Worm (Caenorhabditis elegans): ENCODE measurements around the gene F46B6.4.
A peak's percentile ranks its signal among the peaks of the same experiment; 100 is the strongest.

Gene F46B6.4

ce11 chrV:9784215-9784614, 4.9 kb upstream of the F46B6.4 start:
- TF ChIP-seq efl-1 (GFP tag; optimal IDR thresholded peaks at IDR 0.05) (peak; percentile 56), lsl-1 (GFP tag; optimal IDR thresholded peaks at IDR 0.05) (peak; percentile 45), xnd-1 (tag; optimal IDR thresholded peaks at IDR 0.05) (peak; percentile 49), F55B11.4 (tag; optimal IDR thresholded peaks at IDR 0.05; ENCODE audit: borderline replicate concordance, insufficient read depth) (no peak), ceh-91 (GFP tag; IDR thresholded peaks at IDR 0.05) (peak; percentile 50; the same call in 1 of the 2 replicates), dpl-1 (GFP tag; optimal IDR thresholded peaks at IDR 0.05) (peak; percentile 21), F33H1.4 (GFP tag; IDR thresholded peaks at IDR 0.05) (peak; percentile 6; the same call in 1 of the 2 replicates), madf-8 (GFP tag; conservative IDR thresholded peaks at IDR 0.05) (0 out of 2 replicates have a peak, but pooled peaks have one; percentile 21), akir-1 (GFP tag; optimal IDR thresholded peaks at IDR 0.05) (no peak), madf-6 (GFP tag; IDR thresholded peaks at IDR 0.05) (peak; percentile 82)

DNA sequence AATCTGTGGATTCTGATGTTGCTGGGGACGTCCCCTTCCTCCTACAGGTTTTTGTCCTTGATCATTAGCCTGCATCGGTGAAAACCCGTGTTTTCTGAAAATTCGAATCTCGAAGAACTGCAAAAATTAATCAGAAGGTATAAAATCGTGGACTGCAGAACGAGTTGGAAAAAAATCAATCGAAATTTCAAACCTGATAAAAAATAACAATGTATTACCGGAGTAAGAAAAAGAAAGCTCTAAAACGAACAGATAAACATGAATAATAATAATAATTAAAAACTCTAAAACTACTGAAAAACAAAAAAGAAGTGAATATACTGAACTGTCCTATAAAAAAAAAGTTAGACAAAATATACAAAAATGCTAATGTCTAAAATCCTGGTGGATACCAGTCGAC, 3.7 kb upstream of the F46B6.4 start, which contains the start of gene F46B6.5:
Gene F46B6.5, minus strand, starts transcription at position 101 of the 400 bp plus-strand sequence.
- 0 out of 2 replicates have a peak, but pooled peaks have one; percentile 38 for TF ChIP-seq ztf-25 (GFP tag; IDR thresholded peaks at IDR 0.05)
- no peak for TF ChIP-seq athp-1 (tag; optimal IDR thresholded peaks at IDR 0.05)

- TF ChIP-seq hmg-1.2 (GFP tag; IDR thresholded peaks at IDR 0.05) = no peak
- TF ChIP-seq madf-8 (GFP tag; conservative IDR thresholded peaks at IDR 0.05) = no peak
- no peak for TF ChIP-seq dox-1 (GFP tag; IDR thresholded peaks at IDR 0.05)
- no peak for TF ChIP-seq repo-1 (tag; optimal IDR thresholded peaks at IDR 0.05)
- no peak for TF ChIP-seq nfyb-1 (GFP tag; IDR thresholded peaks at IDR 0.05)
Observed at ce11 chrV:9782045-9782444, 2.7 kb upstream of the F46B6.4 start.

ce11 chrV:9777645-9778044, 1.7 kb downstream of the F46B6.4 start, which contains the start of gene smg-4:
smg-4 (minus strand) TSS chrV:9777745.
- TF ChIP-seq madf-6 (GFP tag; IDR thresholded peaks at IDR 0.05) (0 out of 2 replicates have a peak, but pooled peaks have one; percentile 10), mxl-1 (tag; optimal IDR thresholded peaks at IDR 0.05) (no peak)

- TF ChIP-seq F49E8.2 (tag; optimal IDR thresholded peaks at IDR 0.05; ENCODE audit: insufficient read depth) (no peak), hsf-1 (GFP tag; IDR thresholded peaks at IDR 0.05) (no peak), K11D2.4 (GFP tag; IDR thresholded peaks at IDR 0.05) (no peak), K12H6.12 (tag; optimal IDR thresholded peaks at IDR 0.05) (no peak), sea-2 (GFP tag; IDR thresholded peaks at IDR 0.05) (no peak), nhr-27 (tag; optimal IDR thresholded peaks at IDR 0.05) (no peak), C06A6.2 (GFP tag; conservative IDR thresholded peaks at IDR 0.05) (no peak), ccch-3 (GFP tag; optimal IDR thresholded peaks at IDR 0.05) (no peak), cebp-2 (GFP tag; IDR thresholded peaks at IDR 0.05) (no peak), F55B11.4 (tag; optimal IDR thresholded peaks at IDR 0.05; ENCODE audit: borderline replicate concordance, insufficient read depth) (no peak), T07F8.4 (tag; optimal IDR thresholded peaks at IDR 0.05) (no peak), tbp1 (GFP tag; optimal IDR thresholded peaks at IDR 0.05) (no peak), nhr-179 (tag; optimal IDR thresholded peaks at IDR 0.05) (no peak), snpc-4 (GFP tag; optimal IDR thresholded peaks at IDR 0.05) (no peak), snpc-4 (tag; optimal IDR thresholded peaks at IDR 0.05) (no peak)
Observed at ce11 chrV:9775734-9776133, 3.6 kb downstream of the F46B6.4 start, which contains the start of gene F46B6.12. F46B6.12 (minus strand) TSS chrV:9775834.

ce11 chrV:9771970-9772369, 7.3 kb downstream of the F46B6.4 start, which contains the start of gene F46B6.2:
F46B6.2 (plus strand) TSS chrV:9772285.
- no peak for TF ChIP-seq B0336.3 (GFP tag; IDR thresholded peaks at IDR 0.05)
- TF ChIP-seq ceh-40 (GFP tag; IDR thresholded peaks at IDR 0.05) = no peak
- TF ChIP-seq B0019.2 (GFP tag; conservative IDR thresholded peaks at IDR 0.05) = no peak
- TF ChIP-seq snpc-4 (GFP tag; optimal IDR thresholded peaks at IDR 0.05) = no peak
- no peak for TF ChIP-seq snpc-4 (tag; optimal IDR thresholded peaks at IDR 0.05)
- no peak for TF ChIP-seq snpc-1.1 (tag; optimal IDR thresholded peaks at IDR 0.05; ENCODE audit: insufficient read depth)
- TF ChIP-seq hmg-1.2 (GFP tag; IDR thresholded peaks at IDR 0.05) = no peak
- TF ChIP-seq snpc-3.4 (tag; optimal IDR thresholded peaks at IDR 0.05) = no peak
- TF ChIP-seq F57A8.1 (GFP tag; optimal IDR thresholded peaks at IDR 0.05) = no peak
- no peak for TF ChIP-seq somi-1 (GFP tag; optimal IDR thresholded peaks at IDR 0.05)
- no peak for TF ChIP-seq ceh-58 (GFP tag; IDR thresholded peaks at IDR 0.05)
